Fruit fly (Drosophila melanogaster) whole organism, prepupa: ENCODE measurements around the gene Tre1.

Experiments used
- CG8319 ChIP-seq: fragments of 200-800 bp; sonication (Bioruptor generic); optimal IDR thresholded peaks from 3 replicates; lab custom pipeline; 2016; ENCODE audit warnings: missing biosample characterization, missing genetic modification characterization
- CG9139 ChIP-seq: fragments of 200-800 bp; sonication (Bioruptor generic); optimal IDR thresholded peaks from 3 replicates; lab custom pipeline; 2017; ENCODE audit warnings: missing biosample characterization, mild to moderate bottlenecking, missing genetic modification characterization
- Ets21C ChIP-seq: fragments of 200-800 bp; sonication (Bioruptor generic); optimal IDR thresholded peaks from 3 replicates; lab custom pipeline; 2016; ENCODE audit warnings: missing biosample characterization, missing genetic modification characterization
- Ets96B ChIP-seq: fragments of 200-800 bp; optimal IDR thresholded peaks from 2 replicates; lab custom pipeline; 2019; ENCODE audit warnings: missing biosample characterization, mild to moderate bottlenecking, missing genetic modification characterization, moderate library complexity
- Hr39 ChIP-seq: fragments of 200-800 bp; sonication (Bioruptor generic); optimal IDR thresholded peaks from 2 replicates; lab custom pipeline; 2016; ENCODE audit warnings: missing biosample characterization, missing genetic modification characterization
- Hr4 ChIP-seq: fragments of 200-800 bp; sonication (Bioruptor generic); optimal IDR thresholded peaks from 3 replicates; lab custom pipeline; 2016; ENCODE audit warnings: missing biosample characterization, missing genetic modification characterization
- spab ChIP-seq: fragments of 200-800 bp; sonication (Bioruptor generic); optimal IDR thresholded peaks from 2 replicates; lab custom pipeline; 2017; ENCODE audit warnings: missing biosample characterization, mild to moderate bottlenecking, missing genetic modification characterization, missing genetic modification reagents
- ss ChIP-seq, 2 experiments: fragments of 200-800 bp; sonication (Bioruptor generic); optimal IDR thresholded peaks; 2 replicates in 1 of 2; 3 replicates in 1 of 2; lab custom pipeline; 2017 to 2018; ENCODE audit warnings: mild to moderate bottlenecking in 2 of 2, missing biosample characterization in 2 of 2, missing genetic modification characterization in 2 of 2, moderate library complexity in 1 of 2

- no peak for TF ChIP-seq Hr4
- no peak for TF ChIP-seq Hr39 (GFP tag; lab: Kevin White, UChicago)
- TF ChIP-seq ss (GFP tag; optimal IDR thresholded peaks at IDR 0.05; lab: Kevin White, UChicago), result no peak
- TF ChIP-seq Ets21C, result no peak
- TF ChIP-seq CG8319, result no peak
- no peak for TF ChIP-seq Ets96B (tag; lab: Kevin White, UChicago)
- no peak for TF ChIP-seq spab
- no peak for TF ChIP-seq CG9139
These were observed at the start of gene Tre1, which contains the start of gene Gr5a for dm6 chrX:5679933-5680667.
